Fruit fly (Drosophila melanogaster): Measurements from ENCODE around the gene eg.

Gene eg

DNA sequence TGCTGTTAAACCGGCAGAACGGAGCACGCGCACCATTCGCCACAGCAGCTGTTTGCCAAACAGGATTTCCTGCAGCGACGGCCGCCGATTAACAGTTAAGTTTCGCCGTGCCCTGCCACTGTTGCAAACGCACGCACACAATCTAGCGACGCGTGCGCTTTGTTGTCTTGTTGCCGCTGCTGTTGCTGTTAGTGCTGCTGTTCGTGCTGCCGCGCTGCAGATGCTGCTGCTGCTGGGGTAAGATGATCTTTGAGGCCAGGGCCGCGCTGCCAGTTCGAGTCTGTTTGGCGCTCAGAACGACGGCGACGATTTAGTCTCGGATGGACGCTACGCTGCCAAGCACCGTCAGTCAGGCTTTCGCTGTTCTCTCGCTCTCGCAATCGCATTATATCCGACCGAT, at the start of gene eg:
Gene eg, plus strand, starts transcription at position 136 of the 400 bp plus-strand sequence.
- TF ChIP-seq HLH3B (GFP tag; IDR thresholded peaks at IDR 0.05) (0 out of 2 replicates have a peak, but pooled peaks have one; percentile 1), eve (GFP tag; optimal IDR thresholded peaks at IDR 0.05) (no peak), esg (GFP tag; conservative IDR thresholded peaks at IDR 0.05) (0 out of 2 replicates have a peak, but pooled peaks have one; percentile 1), ewg (GFP tag; optimal IDR thresholded peaks at IDR 0.05) (peak; percentile 10), ssp (GFP tag; IDR thresholded peaks at IDR 0.05) (no peak), chif (GFP tag; optimal IDR thresholded peaks at IDR 0.05) (peak in 1 of 2 experiments; percentile 0), CG11723 (GFP tag; optimal IDR thresholded peaks at IDR 0.05) (peak; percentile 9), E2f1 (GFP tag; IDR thresholded peaks at IDR 0.05) (0 out of 2 replicates have a peak, but pooled peaks have one; percentile 3), amos (GFP tag; IDR thresholded peaks at IDR 0.05; ENCODE audit: partially characterized antibody) (peak; percentile 26; the same call in 1 of the 2 replicates), nom (GFP tag; optimal IDR thresholded peaks at IDR 0.05) (peak; percentile 53), zf30C (GFP tag; optimal IDR thresholded peaks at IDR 0.05) (peak; percentile 47), D (optimal IDR thresholded peaks at IDR 0.05) (peak; percentile 72), D (GFP tag; optimal IDR thresholded peaks at IDR 0.05) (no peak), odd (GFP tag; optimal IDR thresholded peaks at IDR 0.05) (peak; percentile 29), crc (GFP tag; optimal IDR thresholded peaks at IDR 0.05) (no peak), Opbp (GFP tag; IDR thresholded peaks at IDR 0.05; ENCODE audit: partially characterized antibody) (peak; percentile 62; the same call in 2 of the 3 replicates), CG15696 (tag; optimal IDR thresholded peaks at IDR 0.05) (peak; percentile 20), CG6175 (GFP tag; IDR thresholded peaks at IDR 0.05) (peak; percentile 74; the same call in 2 of the 3 replicates), CG2199 (GFP tag; IDR thresholded peaks at IDR 0.05) (0 out of 3 replicates have a peak, but pooled peaks have one; percentile 26), gce (GFP tag; IDR thresholded peaks at IDR 0.05) (no peak), zfh1 (GFP tag; IDR thresholded peaks at IDR 0.05) (0 out of 3 replicates have a peak, but pooled peaks have one; percentile 0), CG15479 (GFP tag; optimal IDR thresholded peaks at IDR 0.05) (peak; percentile 70), Gug (GFP tag; IDR thresholded peaks at IDR 0.05) (no peak), kni (GFP tag; optimal IDR thresholded peaks at IDR 0.05) (peak; percentile 15), Jarid2 (GFP tag; optimal IDR thresholded peaks at IDR 0.05) (peak; percentile 83), HLHmδ (GFP tag; optimal IDR thresholded peaks at IDR 0.05) (peak; percentile 89), Meics (GFP tag; optimal IDR thresholded peaks at IDR 0.05) (peak; percentile 36), jing (GFP tag; optimal IDR thresholded peaks at IDR 0.05) (peak; percentile 14), chn (GFP tag; optimal IDR thresholded peaks at IDR 0.05) (no peak)

- TF ChIP-seq wor (GFP tag; IDR thresholded peaks at IDR 0.05) (no peak), CG11085 (GFP tag; IDR thresholded peaks at IDR 0.05) (no peak), stwl (tag; optimal IDR thresholded peaks at IDR 0.05) (peak; percentile 24), CG3847 (GFP tag; IDR thresholded peaks at IDR 0.05) (no peak), CG14050 (GFP tag; IDR thresholded peaks at IDR 0.05) (no peak), CG9609 (GFP tag; optimal IDR thresholded peaks at IDR 0.05) (no peak), oc (tag; optimal IDR thresholded peaks at IDR 0.05) (peak; percentile 46), Hr78 (GFP tag; optimal IDR thresholded peaks at IDR 0.05) (peak in 1 of 2 experiments; percentile 53), tin (GFP tag; optimal IDR thresholded peaks at IDR 0.05) (no peak), ken (GFP tag; IDR thresholded peaks at IDR 0.05) (no peak), pita (GFP tag; optimal IDR thresholded peaks at IDR 0.05) (no peak), CG6254 (GFP tag; optimal IDR thresholded peaks at IDR 0.05) (no peak), MESR4 (GFP tag; optimal IDR thresholded peaks at IDR 0.05) (no peak), CG17802 (tag; optimal IDR thresholded peaks at IDR 0.05) (peak; percentile 89), wek (GFP tag; optimal IDR thresholded peaks at IDR 0.05) (no peak), sr (GFP tag; IDR thresholded peaks at IDR 0.05) (peak; percentile 83), ci (GFP tag; IDR thresholded peaks at IDR 0.05) (0 out of 3 replicates have a peak, but pooled peaks have one; percentile 41), CG2202 (tag; optimal IDR thresholded peaks at IDR 0.05) (no peak), MBD-R2 (GFP tag; IDR thresholded peaks at IDR 0.05) (no peak), Ets65A (GFP tag) (no peak)
These were observed 42.6 kb upstream of the eg start for dm6 chr3L:21765931-21766330.

Data from whole organism, embryonic.